Fruit fly (Drosophila melanogaster) whole organism, embryonic: ENCODE measurements around the gene Ctu2.
A peak's percentile ranks its signal among the peaks of the same experiment; 100 is the strongest.

Source experiments
- Awh ChIP-seq: fragments of 200-800 bp; sonication (Bioruptor generic); IDR thresholded peaks from 2 replicates; pipeline ENCODE4, ENCODE4 v1.3.6; 2022; ENCODE audit warnings: missing biosample characterization, missing genetic modification characterization
- Blimp-1 ChIP-seq: fragments of 200-800 bp; sonication (Bioruptor generic); optimal IDR thresholded peaks from 3 replicates; lab custom pipeline; 2018; ENCODE audit warnings: missing biosample characterization, missing genetic modification characterization, mild to moderate bottlenecking, moderate library complexity, missing genetic modification reagents
- CG1024 ChIP-seq: fragments of 200-800 bp; sonication (Bioruptor generic); IDR thresholded peaks from 2 replicates; pipeline ENCODE4 v1.3.6; 2022; ENCODE audit warnings: missing biosample characterization, missing genetic modification characterization
- CG11456 ChIP-seq: fragments of 200-800 bp; sonication (Bioruptor generic); IDR thresholded peaks from 3 replicates; pipeline ENCODE4 v1.3.6; 2022; ENCODE audit warnings: missing biosample characterization, missing genetic modification characterization
- CG11560 ChIP-seq: fragments of 200-800 bp; sonication (Bioruptor generic); IDR thresholded peaks from 3 replicates; pipeline ENCODE4 v1.3.6; 2022; ENCODE audit warnings: missing biosample characterization, missing genetic modification characterization
- CG13296 ChIP-seq: fragments of 200-800 bp; sonication (Bioruptor generic); optimal IDR thresholded peaks from 3 replicates; lab custom pipeline; 2018; ENCODE audit warnings: missing biosample characterization, mild to moderate bottlenecking, missing genetic modification characterization
- CG16815 ChIP-seq: fragments of 200-800 bp; sonication (Bioruptor generic); optimal IDR thresholded peaks from 3 replicates; lab custom pipeline; 2017; ENCODE audit warnings: missing biosample characterization, mild to moderate bottlenecking, missing genetic modification characterization
- CG17385 ChIP-seq: fragments of 200-800 bp; sonication (Bioruptor generic); optimal IDR thresholded peaks from 3 replicates; lab custom pipeline; 2018; ENCODE audit warnings: missing biosample characterization, mild to moderate bottlenecking, missing genetic modification characterization
- CG18011 ChIP-seq: fragments of 200-800 bp; sonication (Bioruptor generic); optimal IDR thresholded peaks from 2 replicates; lab custom pipeline; 2017; ENCODE audit warnings: missing biosample characterization, missing genetic modification characterization, mild to moderate bottlenecking, moderate library complexity, missing genotype
- CG18262 ChIP-seq: fragments of 200-800 bp; optimal IDR thresholded peaks from 3 replicates; lab custom pipeline; 2019; ENCODE audit warnings: missing biosample characterization, mild to moderate bottlenecking, missing genetic modification characterization, moderate library complexity
- CG2875 ChIP-seq: fragments of 200-800 bp; sonication (Bioruptor generic); optimal IDR thresholded peaks from 2 replicates; lab custom pipeline; 2017; ENCODE audit warnings: missing biosample characterization, mild to moderate bottlenecking, missing genetic modification characterization, missing genetic modification reagents
- CG30403 ChIP-seq: fragments of 200-800 bp; sonication (Bioruptor generic); optimal IDR thresholded peaks from 3 replicates; lab custom pipeline; 2016; ENCODE audit warnings: missing biosample characterization, missing genetic modification characterization
- CG3065 ChIP-seq: fragments of 200-800 bp; sonication (Bioruptor generic); optimal IDR thresholded peaks from 2 replicates; lab custom pipeline; 2016; ENCODE audit warnings: missing biosample characterization, missing genetic modification characterization
- CG31441 ChIP-seq: fragments of 200-800 bp; sonication (Bioruptor generic); IDR thresholded peaks from 2 replicates; pipeline ENCODE4 v1.3.6; 2022; ENCODE audit warnings: missing biosample characterization, missing genetic modification characterization
- CG34224 ChIP-seq: fragments of 200-800 bp; sonication (Bioruptor generic); IDR thresholded peaks from 3 replicates; pipeline ENCODE4 v1.3.6; 2022; ENCODE audit warnings: missing biosample characterization, missing genetic modification characterization; ENCODE audit not compliant: partially characterized antibody
- CG7372 ChIP-seq: fragments of 200-800 bp; sonication (Bioruptor generic); IDR thresholded peaks from 2 replicates; pipeline ENCODE4 v1.3.6; 2022; ENCODE audit warnings: missing biosample characterization, missing genetic modification characterization
- CG7745 ChIP-seq: fragments of 200-800 bp; sonication (Bioruptor generic); optimal IDR thresholded peaks from 2 replicates; lab custom pipeline; 2018; ENCODE audit warnings: missing biosample characterization, mild to moderate bottlenecking, missing genetic modification characterization, moderate library complexity
- CG8359 ChIP-seq: fragments of 200-800 bp; sonication (Bioruptor generic); optimal IDR thresholded peaks from 2 replicates; lab custom pipeline; 2017; ENCODE audit warnings: missing biosample characterization, mild to moderate bottlenecking, missing genetic modification characterization, borderline replicate concordance
- CG8944 ChIP-seq: fragments of 200-800 bp; sonication (Bioruptor generic); optimal IDR thresholded peaks from 3 replicates; lab custom pipeline; 2016; ENCODE audit warnings: missing biosample characterization, missing genetic modification characterization
- Doc2 ChIP-seq: fragments of 200-800 bp; sonication (Bioruptor generic); IDR thresholded peaks from 2 replicates; pipeline ENCODE4 v1.3.6; 2022; ENCODE audit warnings: missing biosample characterization, missing genetic modification characterization
- Dref ChIP-seq: fragments of 200-800 bp; sonication (Bioruptor generic); IDR thresholded peaks from 2 replicates; pipeline ENCODE4 v1.3.6; 2022; ENCODE audit warnings: missing biosample characterization, missing genetic modification characterization
- E2f2 ChIP-seq: fragments of 200-800 bp; sonication (Bioruptor generic); IDR thresholded peaks from 2 replicates; pipeline ENCODE4 v1.3.6; 2022; ENCODE audit warnings: missing biosample characterization, missing genetic modification characterization
- GATAe ChIP-seq: fragments of 200-800 bp; sonication (Bioruptor generic); conservative IDR thresholded peaks from 2 replicates; pipeline ENCODE4 v1.3.6; 2022; ENCODE audit warnings: missing biosample characterization, missing genetic modification characterization
- Med ChIP-seq: fragments of 200-800 bp; sonication (Bioruptor generic); peaks from one replicate; lab custom pipeline; 2016; ENCODE audit warnings: missing biosample characterization, missing genetic modification characterization, mild to moderate bottlenecking, inconsistent platforms, moderate library complexity
- ap ChIP-seq: fragments of 200-800 bp; sonication (Bioruptor generic); IDR thresholded peaks from 2 replicates; pipeline ENCODE4 v1.3.6; 2022; ENCODE audit warnings: missing biosample characterization, missing genetic modification characterization
- ato ChIP-seq: fragments of 200-800 bp; sonication (Bioruptor generic); IDR thresholded peaks from 2 replicates; pipeline ENCODE4 v1.3.6; 2022; ENCODE audit warnings: missing biosample characterization, missing genetic modification characterization; ENCODE audit not compliant: partially characterized antibody
- bsh ChIP-seq, 2 experiments: fragments of 200-800 bp; sonication (Bioruptor generic); optimal IDR thresholded peaks; 2 replicates each; lab custom pipeline; 2017 to 2018; ENCODE audit warnings: mild to moderate bottlenecking in 2 of 2, missing biosample characterization in 2 of 2, missing genetic modification characterization in 2 of 2, moderate library complexity in 1 of 2
- cas ChIP-seq: fragments of 200-800 bp; sonication (Bioruptor generic); IDR thresholded peaks from 2 replicates; pipeline ENCODE4 v1.3.6; 2022; ENCODE audit warnings: missing biosample characterization, missing genetic modification characterization
- cato ChIP-seq: fragments of 200-800 bp; sonication (Bioruptor generic); optimal IDR thresholded peaks from 2 replicates; lab custom pipeline; 2016; ENCODE audit warnings: missing biosample characterization, missing genetic modification characterization, borderline replicate concordance
- dysf ChIP-seq: fragments of 200-800 bp; sonication (Bioruptor generic); IDR thresholded peaks from 3 replicates; pipeline ENCODE4 v1.3.6; 2022; ENCODE audit warnings: missing biosample characterization, missing genetic modification characterization
- hbn ChIP-seq: fragments of 200-800 bp; sonication (Bioruptor generic); IDR thresholded peaks from 2 replicates; pipeline ENCODE4 v1.3.6; 2022; ENCODE audit warnings: missing biosample characterization, missing genetic modification characterization; ENCODE audit not compliant: partially characterized antibody
- kah ChIP-seq: fragments of 200-800 bp; sonication (Bioruptor generic); optimal IDR thresholded peaks from 2 replicates; lab custom pipeline; 2018; ENCODE audit warnings: missing biosample characterization, mild to moderate bottlenecking, missing genetic modification characterization
- kay ChIP-seq: fragments of 200-800 bp; sonication (Bioruptor generic); optimal IDR thresholded peaks from 2 replicates; lab custom pipeline; 2016; ENCODE audit warnings: missing biosample characterization, missing genetic modification characterization
- lilli ChIP-seq: fragments of 200-800 bp; sonication (Bioruptor generic); optimal IDR thresholded peaks from 3 replicates; lab custom pipeline; 2016; ENCODE audit warnings: missing biosample characterization, missing genetic modification characterization
- onecut ChIP-seq: fragments of 200-800 bp; sonication (Bioruptor generic); IDR thresholded peaks from 2 replicates; pipeline ENCODE4 v1.3.6; 2022; ENCODE audit warnings: missing biosample characterization, missing genetic modification characterization
- pfk ChIP-seq: fragments of 200-800 bp; sonication (Bioruptor generic); optimal IDR thresholded peaks from 2 replicates; lab custom pipeline; 2018; ENCODE audit warnings: missing biosample characterization, mild to moderate bottlenecking, missing genetic modification characterization, moderate library complexity
- phol ChIP-seq: fragments of 200-800 bp; sonication (Bioruptor generic); optimal IDR thresholded peaks from 3 replicates; lab custom pipeline; 2018; ENCODE audit warnings: missing biosample characterization, mild to moderate bottlenecking, missing genetic modification characterization, moderate library complexity
- ranshi ChIP-seq: fragments of 200-800 bp; sonication (Bioruptor generic); IDR thresholded peaks from 2 replicates; pipeline ENCODE4 v1.3.6; 2022; ENCODE audit warnings: missing biosample characterization, missing genetic modification characterization
- ro ChIP-seq: fragments of 200-800 bp; sonication (Bioruptor generic); IDR thresholded peaks from 2 replicates; pipeline ENCODE4 v1.3.6; 2022; ENCODE audit warnings: missing biosample characterization, missing genetic modification characterization
- run ChIP-seq: fragments of 200-800 bp; sonication (Bioruptor generic); optimal IDR thresholded peaks from 3 replicates; lab custom pipeline; 2018; ENCODE audit warnings: missing biosample characterization, mild to moderate bottlenecking, missing genetic modification characterization
- scrt ChIP-seq: fragments of 200-800 bp; sonication (Bioruptor generic); optimal IDR thresholded peaks from 2 replicates; lab custom pipeline; 2018; ENCODE audit warnings: missing biosample characterization, mild to moderate bottlenecking, missing genetic modification characterization, moderate library complexity
- so ChIP-seq: fragments of 200-800 bp; sonication (Bioruptor generic); IDR thresholded peaks from 3 replicates; pipeline ENCODE4 v1.3.6; 2022; ENCODE audit warnings: missing biosample characterization, missing genetic modification characterization
- stwl ChIP-seq: fragments of 200-800 bp; sonication (Bioruptor generic); optimal IDR thresholded peaks from 3 replicates; lab custom pipeline; 2018; ENCODE audit warnings: missing biosample characterization, mild to moderate bottlenecking, missing genetic modification characterization, moderate library complexity
- tap ChIP-seq: fragments of 200-800 bp; optimal IDR thresholded peaks from 3 replicates; lab custom pipeline; 2019; ENCODE audit warnings: missing biosample characterization, mild to moderate bottlenecking, missing genetic modification characterization, moderate library complexity
- tin ChIP-seq: fragments of 200-800 bp; sonication (Bioruptor generic); optimal IDR thresholded peaks from 3 replicates; lab custom pipeline; 2016; ENCODE audit warnings: missing biosample characterization, missing genetic modification characterization
- trem ChIP-seq: fragments of 200-800 bp; optimal IDR thresholded peaks from 3 replicates; lab custom pipeline; 2019; ENCODE audit warnings: missing biosample characterization, mild to moderate bottlenecking, missing genetic modification characterization, moderate library complexity
- zen2 ChIP-seq: fragments of 200-800 bp; sonication (Bioruptor generic); IDR thresholded peaks from 3 replicates; pipeline ENCODE4 v1.3.6; 2022; ENCODE audit warnings: missing biosample characterization, missing genetic modification characterization; ENCODE audit not compliant: partially characterized antibody
- zf30C ChIP-seq: fragments of 200-800 bp; sonication (Bioruptor generic); optimal IDR thresholded peaks from 3 replicates; lab custom pipeline; 2018; ENCODE audit warnings: missing biosample characterization, mild to moderate bottlenecking, missing genetic modification characterization
- zfh1 ChIP-seq: fragments of 200-800 bp; sonication (Bioruptor generic); IDR thresholded peaks from 3 replicates; pipeline ENCODE4 v1.3.6; 2022; ENCODE audit warnings: missing biosample characterization, missing genetic modification characterization

Gene Ctu2

DNA sequence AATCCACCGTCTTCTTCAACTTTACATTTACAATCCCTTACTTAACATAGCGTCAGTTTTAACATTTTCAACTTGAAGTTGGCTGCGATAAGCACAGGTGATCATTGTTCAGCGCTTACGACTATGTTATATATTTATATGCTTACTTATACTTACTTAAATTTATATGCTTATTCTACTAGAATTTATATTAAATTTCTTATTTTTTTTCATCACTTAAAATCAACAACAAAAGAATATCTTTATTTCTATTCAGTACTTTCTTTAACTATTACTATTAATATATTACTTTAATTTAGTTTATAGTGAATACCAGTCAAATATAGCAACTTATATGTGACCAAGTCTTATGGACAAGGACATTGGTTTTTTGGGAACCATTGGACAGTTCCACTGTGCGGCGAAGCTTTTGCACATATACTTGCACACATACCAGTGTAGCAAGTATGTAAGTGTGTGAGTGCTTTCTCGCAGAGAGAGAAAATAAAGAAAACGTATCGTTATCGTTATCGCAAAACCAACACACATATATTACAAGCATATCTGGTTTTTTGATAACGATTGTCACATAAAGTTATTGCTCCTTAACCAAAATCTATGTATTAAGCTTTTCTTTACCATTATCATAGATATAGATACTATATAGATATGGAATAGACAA is 24.2 kb upstream of the Ctu2 start, which contains the start of gene Hasp (continued):
- TF ChIP-seq bsh (GFP tag; optimal IDR thresholded peaks at IDR 0.05; lab: Kevin White, UChicago), result peak in 1 of 2 experiments; percentile 75
- peak; percentile 65 for TF ChIP-seq CG31441 (GFP tag; lab: Robert Waterston, UW)
- TF ChIP-seq zfh1 (GFP tag; lab: Robert Waterston, UW), result peak; percentile 79
- TF ChIP-seq cas, result peak; percentile 47; the same call in 1 of the 2 replicates
- peak; percentile 33; the same call in 1 of the 2 replicates for TF ChIP-seq ranshi (GFP tag; lab: Robert Waterston, UW)
- TF ChIP-seq run (tag; lab: Kevin White, UChicago), result no peak
- peak; percentile 65 for TF ChIP-seq tin
- peak; percentile 33 for TF ChIP-seq trem (tag; lab: Kevin White, UChicago)
- peak; percentile 29 for TF ChIP-seq CG17385
- TF ChIP-seq E2f2 (GFP tag; lab: Robert Waterston, UW), result peak; percentile 33
- TF ChIP-seq lilli (GFP tag; lab: Kevin White, UChicago), result peak; percentile 47
- TF ChIP-seq ato, result peak; percentile 88
- TF ChIP-seq CG11560 (tag; lab: Robert Waterston, UW), result no peak
- no peak for TF ChIP-seq GATAe (GFP tag; lab: Robert Waterston, UW)
- peak; percentile 37 for TF ChIP-seq CG13296
- 0 out of 3 replicates have a peak, but pooled peaks have one; percentile 13 for TF ChIP-seq so (GFP tag; lab: Robert Waterston, UW)
- TF ChIP-seq CG18262 (tag; lab: Kevin White, UChicago), result peak; percentile 65
- TF ChIP-seq CG11456 (GFP tag; lab: Robert Waterston, UW), result peak; percentile 60; the same call in 2 of the 3 replicates
- peak; percentile 87 for TF ChIP-seq CG34224
- no peak for TF ChIP-seq Doc2 (GFP tag; lab: Robert Waterston, UW)
- peak; percentile 53; the same call in 1 of the 2 replicates for TF ChIP-seq hbn
- 0 out of 2 replicates have a peak, but pooled peaks have one; percentile 19 for TF ChIP-seq ro
- TF ChIP-seq CG2875 (GFP tag; lab: Kevin White, UChicago), result peak; percentile 33
- TF ChIP-seq dysf (GFP tag; lab: Robert Waterston, UW), result peak; percentile 58; the same call in 1 of the 3 replicates
- peak; percentile 50 for TF ChIP-seq ap (GFP tag; lab: Robert Waterston, UW)
- TF ChIP-seq CG30403, result peak; percentile 51
- TF ChIP-seq pfk, result no peak
- no peak for TF ChIP-seq CG7372 (GFP tag; lab: Robert Waterston, UW)
- TF ChIP-seq kah, result peak; percentile 28
- peak; percentile 33 for TF ChIP-seq onecut (GFP tag; lab: Robert Waterston, UW)
- peak; percentile 63 for TF ChIP-seq phol (tag; lab: Kevin White, UChicago)
- TF ChIP-seq CG16815 (GFP tag; lab: Kevin White, UChicago), result no peak
- peak; percentile 12 for TF ChIP-seq CG18011 (GFP tag; lab: Kevin White, UChicago)
- TF ChIP-seq Dref (GFP tag; lab: Robert Waterston, UW), result peak; percentile 62
- TF ChIP-seq zen2 (GFP tag; lab: Robert Waterston, UW), result peak; percentile 91
- no peak for TF ChIP-seq zf30C
- TF ChIP-seq CG8944, result no peak
- TF ChIP-seq stwl (tag; lab: Kevin White, UChicago), result peak; percentile 73
- peak; percentile 2 for TF ChIP-seq CG3065 (GFP tag; lab: Kevin White, UChicago)
- TF ChIP-seq Med (GFP tag; lab: Kevin White, UChicago), result peak; percentile 81
- no peak for TF ChIP-seq Awh (GFP tag; lab: Robert Waterston, UW)
- TF ChIP-seq CG8359 (GFP tag; lab: Kevin White, UChicago), result no peak
- TF ChIP-seq scrt (GFP tag; lab: Kevin White, UChicago), result no peak
- peak; percentile 75 for TF ChIP-seq Blimp-1
- no peak for TF ChIP-seq CG7745 (tag; lab: Kevin White, UChicago)
- peak; percentile 12 for TF ChIP-seq kay (GFP tag; lab: Kevin White, UChicago)
- TF ChIP-seq CG1024 (GFP tag; lab: Robert Waterston, UW), result peak; percentile 3; the same call in 1 of the 2 replicates
- no peak for TF ChIP-seq tap (tag; lab: Kevin White, UChicago)
- TF ChIP-seq cato, result no peak
